Worm (Caenorhabditis elegans) whole organism, early embryonic: Measurements from ENCODE around the gene ced-5.

Experiments
- ama-1 ChIP-seq: fragments of 150-350 bp; optimal IDR thresholded peaks from 2 replicates; lab custom pipeline; 2014
- flt-1 ChIP-seq: fragments of 200-800 bp; sonication (Bioruptor generic); IDR thresholded peaks from 2 replicates; pipeline ENCODE4 v1.3.6; 2022; ENCODE audit warnings: missing genetic modification characterization, missing compliant biosample characterization
- scrt-1 ChIP-seq: fragments of 200-800 bp; sonication (Bioruptor generic); IDR thresholded peaks from 2 replicates; pipeline ENCODE4 v1.3.6; 2022; ENCODE audit warnings: missing genetic modification characterization, missing compliant biosample characterization

DNA sequence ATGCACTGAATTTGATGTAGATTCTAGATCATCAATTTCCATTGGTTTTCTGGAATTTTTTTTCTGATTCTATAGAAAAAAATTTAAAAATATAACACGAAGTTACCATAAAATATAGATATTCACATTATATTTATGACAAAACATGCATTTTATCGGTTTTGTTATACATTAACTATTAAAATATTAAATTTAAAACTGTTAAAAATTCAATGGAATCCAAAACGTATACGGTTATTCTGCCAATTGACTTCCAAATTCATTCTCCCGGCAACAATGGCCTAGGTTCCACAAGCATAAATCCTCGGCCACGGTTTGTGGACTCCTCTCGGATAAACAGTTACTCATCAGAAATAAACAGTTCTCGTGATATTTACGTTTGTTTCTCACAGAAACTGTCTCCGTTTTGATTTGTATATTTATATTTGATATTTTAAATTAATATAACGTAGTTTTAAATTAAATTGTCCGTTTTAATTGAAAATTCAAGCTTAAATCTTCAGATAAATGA lies at the start of gene ced-5, which contains the start of gene F01D4.5:
- TF ChIP-seq ama-1 (lab: Kevin White, UChicago), result no peak
- 0 out of 2 replicates have a peak, but pooled peaks have one; percentile 46 for TF ChIP-seq flt-1 (GFP tag; lab: Robert Waterston, UW)
- no peak for TF ChIP-seq scrt-1
